Fruit fly (Drosophila melanogaster): Measurements from ENCODE around the gene Papst2.

DNA sequence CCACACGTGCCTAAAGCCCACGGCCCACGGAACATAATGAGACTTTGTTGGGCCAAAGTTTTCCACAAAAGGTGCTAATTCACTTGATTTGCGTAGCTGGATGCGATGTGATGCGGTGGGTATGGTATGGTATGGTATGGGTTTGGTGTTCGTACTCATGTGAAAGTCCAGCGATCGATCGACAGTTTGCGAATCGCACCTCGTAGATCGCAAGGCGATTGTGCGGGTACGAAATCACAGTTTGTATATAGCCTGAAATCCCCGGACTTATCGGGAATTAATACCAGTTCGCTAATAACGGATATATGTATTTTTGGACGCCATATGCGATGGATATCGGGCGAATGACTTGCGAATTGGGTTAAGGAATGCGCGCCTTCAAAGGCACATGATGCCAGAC lies 34.7 kb upstream of the Papst2 start:
- TF ChIP-seq psq (optimal IDR thresholded peaks at IDR 0.05), result no peak
- no peak for TF ChIP-seq usp (GFP tag; optimal IDR thresholded peaks at IDR 0.05)
- TF ChIP-seq EcR (GFP tag; optimal IDR thresholded peaks at IDR 0.05), result no peak
- TF ChIP-seq CG8478 (optimal IDR thresholded peaks at IDR 0.05), result no peak
- TF ChIP-seq Dll (optimal IDR thresholded peaks at IDR 0.05), result no peak
- TF ChIP-seq pan (optimal IDR thresholded peaks at IDR 0.05), result no peak
